Worm (Caenorhabditis elegans) whole organism, late embryonic: ENCODE results near the gene nhr-115.

ENCODE experiments used
- C08G9.2 ChIP-seq: sonication (generic microtip); optimal IDR thresholded peaks from 2 replicates; lab custom pipeline; 2016; ENCODE audit warnings: mild to moderate bottlenecking, missing genetic modification characterization, moderate library complexity, missing compliant biosample characterization
- C38D4.7 ChIP-seq: fragments of 200-800 bp; sonication (Bioruptor generic); optimal IDR thresholded peaks from 2 replicates; lab custom pipeline; 2018; ENCODE audit warnings: mild to moderate bottlenecking, missing genetic modification characterization, moderate library complexity, missing compliant biosample characterization
- F13H6.1 ChIP-seq: sonication (generic microtip); optimal IDR thresholded peaks from 2 replicates; lab custom pipeline; 2016; ENCODE audit warnings: missing genetic modification characterization, missing compliant biosample characterization
- K09A11.1 ChIP-seq: sonication (generic microtip); optimal IDR thresholded peaks from 2 replicates; lab custom pipeline; 2017; ENCODE audit warnings: antibody characterized with exemption, mild to moderate bottlenecking, missing genetic modification characterization, missing compliant biosample characterization; ENCODE audit not compliant: insufficient read depth
- T23F11.4 ChIP-seq: fragments of 200-800 bp; sonication (Bioruptor generic); optimal IDR thresholded peaks from 2 replicates; lab custom pipeline; 2018; ENCODE audit warnings: mild to moderate bottlenecking, missing genetic modification characterization, missing compliant biosample characterization
- Y22D7AL.16 ChIP-seq: sonication (generic microtip); optimal IDR thresholded peaks from 2 replicates; lab custom pipeline; 2016; ENCODE audit warnings: missing genetic modification characterization, missing compliant biosample characterization
- ceh-14 ChIP-seq: sonication (generic microtip); optimal IDR thresholded peaks from 2 replicates; lab custom pipeline; 2016; ENCODE audit warnings: missing genotype, missing genetic modification characterization, missing compliant biosample characterization
- ceh-2 ChIP-seq: sonication (generic microtip); optimal IDR thresholded peaks from 2 replicates; lab custom pipeline; 2016; ENCODE audit warnings: missing genotype, missing genetic modification characterization, missing compliant biosample characterization
- ceh-22 ChIP-seq: sonication (generic microtip); optimal IDR thresholded peaks from 2 replicates; lab custom pipeline; 2017; ENCODE audit warnings: missing biosample characterization, missing genetic modification characterization
- ceh-45 ChIP-seq: fragments of 200-800 bp; sonication (Bioruptor generic); IDR thresholded peaks from 2 replicates; pipeline ENCODE4 v1.3.6; 2022; ENCODE audit warnings: missing genetic modification reagents, missing genetic modification characterization, missing compliant biosample characterization
- ceh-48 ChIP-seq: sonication (generic microtip); optimal IDR thresholded peaks from 2 replicates; lab custom pipeline; 2016; ENCODE audit warnings: missing genetic modification characterization, inconsistent platforms, missing compliant biosample characterization
- ceh-9 ChIP-seq: sonication (generic microtip); optimal IDR thresholded peaks from 2 replicates; lab custom pipeline; 2016; ENCODE audit warnings: mild to moderate bottlenecking, missing genetic modification characterization, inconsistent platforms, missing compliant biosample characterization
- dmd-4 ChIP-seq: sonication (generic microtip); optimal IDR thresholded peaks from 2 replicates; lab custom pipeline; 2016; ENCODE audit warnings: borderline replicate concordance, missing genetic modification characterization, missing compliant biosample characterization
- dve-1 ChIP-seq: sonication (generic microtip); optimal IDR thresholded peaks from 2 replicates; lab custom pipeline; 2017; ENCODE audit warnings: antibody characterized with exemption, mild to moderate bottlenecking, missing genetic modification characterization, missing compliant biosample characterization
- elt-2 ChIP-seq: sonication (generic microtip); optimal IDR thresholded peaks from 2 replicates; lab custom pipeline; 2016; ENCODE audit warnings: missing genetic modification reagents, missing genetic modification characterization, missing compliant biosample characterization
- elt-4 ChIP-seq: sonication (generic microtip); optimal IDR thresholded peaks from 2 replicates; lab custom pipeline; 2016; ENCODE audit warnings: missing genetic modification characterization, missing compliant biosample characterization
- eyg-1 ChIP-seq: sonication (generic microtip); optimal IDR thresholded peaks from 2 replicates; lab custom pipeline; 2016; ENCODE audit warnings: missing genotype, missing genetic modification characterization, missing compliant biosample characterization
- fax-1 ChIP-seq: sonication (generic microtip); optimal IDR thresholded peaks from 2 replicates; lab custom pipeline; 2016; ENCODE audit warnings: missing genotype, missing genetic modification characterization, missing compliant biosample characterization
- fkh-10 ChIP-seq: fragments of 150-350 bp; optimal IDR thresholded peaks from 2 replicates; lab custom pipeline; 2014; ENCODE audit warnings: missing biosample characterization, missing genetic modification reagents, missing genetic modification characterization
- gmeb-2 ChIP-seq: sonication (generic microtip); optimal IDR thresholded peaks from 2 replicates; lab custom pipeline; 2016; ENCODE audit warnings: missing genetic modification characterization, inconsistent platforms, missing compliant biosample characterization
- hlh-13 ChIP-seq: fragments of 200-800 bp; sonication (Bioruptor generic); optimal IDR thresholded peaks from 2 replicates; lab custom pipeline; 2018; ENCODE audit warnings: mild to moderate bottlenecking, missing genetic modification characterization, missing compliant biosample characterization
- hlh-6 ChIP-seq: sonication (generic microtip); optimal IDR thresholded peaks from 2 replicates; lab custom pipeline; 2016; ENCODE audit warnings: missing genotype, missing genetic modification characterization, missing compliant biosample characterization
- hlh-8 ChIP-seq: sonication (generic microtip); optimal IDR thresholded peaks from 2 replicates; lab custom pipeline; 2016; ENCODE audit warnings: missing genotype, missing genetic modification characterization, missing compliant biosample characterization
- lin-11 ChIP-seq: fragments of 200-800 bp; sonication (Bioruptor generic); optimal IDR thresholded peaks from 2 replicates; lab custom pipeline; 2018; ENCODE audit warnings: mild to moderate bottlenecking, missing genetic modification characterization, missing compliant biosample characterization
- madf-2 ChIP-seq: sonication (generic microtip); optimal IDR thresholded peaks from 2 replicates; lab custom pipeline; 2017; ENCODE audit warnings: missing genetic modification characterization, missing compliant biosample characterization
- mec-3 ChIP-seq: sonication (generic microtip); optimal IDR thresholded peaks from 2 replicates; lab custom pipeline; 2016; ENCODE audit warnings: borderline replicate concordance, missing genetic modification characterization, missing compliant biosample characterization
- nhr-11 ChIP-seq: fragments of 150-350 bp; optimal IDR thresholded peaks from 2 replicates; lab custom pipeline; 2014; ENCODE audit warnings: missing biosample characterization, missing genetic modification characterization
- nhr-232 ChIP-seq: sonication (generic microtip); optimal IDR thresholded peaks from 2 replicates; lab custom pipeline; 2016; ENCODE audit warnings: missing genetic modification characterization, missing compliant biosample characterization
- odd-2 ChIP-seq: sonication (generic microtip); optimal IDR thresholded peaks from 2 replicates; lab custom pipeline; 2017; ENCODE audit warnings: antibody characterized with exemption, mild to moderate bottlenecking, missing genetic modification characterization, missing compliant biosample characterization
- pax-1 ChIP-seq: fragments of 150-350 bp; optimal IDR thresholded peaks from 2 replicates; lab custom pipeline; 2014; ENCODE audit warnings: missing biosample characterization, missing genetic modification characterization
- pros-1 ChIP-seq: fragments of 150-350 bp; optimal IDR thresholded peaks from 2 replicates; lab custom pipeline; 2014; ENCODE audit warnings: missing biosample characterization, missing genetic modification reagents, missing genetic modification characterization
- ref-2 ChIP-seq: sonication (generic microtip); optimal IDR thresholded peaks from 2 replicates; lab custom pipeline; 2016; ENCODE audit warnings: missing genetic modification characterization, missing compliant biosample characterization
- rnt-1 ChIP-seq: sonication (generic microtip); optimal IDR thresholded peaks from 2 replicates; lab custom pipeline; 2016; ENCODE audit warnings: missing genetic modification characterization, missing compliant biosample characterization
- sox-2 ChIP-seq: fragments of 200-800 bp; sonication (Bioruptor generic); IDR thresholded peaks from 2 replicates; pipeline ENCODE4 v1.3.6; 2022; ENCODE audit warnings: missing genetic modification reagents, missing genetic modification characterization, missing compliant biosample characterization
- tbx-7 ChIP-seq: sonication (generic microtip); optimal IDR thresholded peaks from 2 replicates; lab custom pipeline; 2016; ENCODE audit warnings: missing genotype, missing genetic modification characterization, missing compliant biosample characterization
- ttx-3 ChIP-seq: sonication (generic microtip); optimal IDR thresholded peaks from 2 replicates; lab custom pipeline; 2016; ENCODE audit warnings: missing genetic modification reagents, missing genetic modification characterization, missing compliant biosample characterization
- unc-42 ChIP-seq: sonication (generic microtip); optimal IDR thresholded peaks from 2 replicates; lab custom pipeline; 2016; ENCODE audit warnings: missing genotype, missing genetic modification characterization, missing compliant biosample characterization
- unc-86 ChIP-seq: sonication (generic microtip); optimal IDR thresholded peaks from 2 replicates; lab custom pipeline; 2016; ENCODE audit warnings: missing genetic modification characterization, missing compliant biosample characterization

The nhr-115 gene

ce11 chrV:2338538-2338937 lies 46.2 kb downstream of the nhr-115 start, which contains the start of gene irld-29:
Gene irld-29, minus strand, starts transcription at chrV:2338638.
- no peak for TF ChIP-seq unc-86 (tag; lab: Kevin White, UChicago)
- no peak for TF ChIP-seq ref-2 (tag; lab: Kevin White, UChicago)
- TF ChIP-seq hlh-6, result no peak
- TF ChIP-seq fkh-10 (GFP tag; lab: Kevin White, UChicago), result no peak
- TF ChIP-seq eyg-1 (tag; lab: Kevin White, UChicago), result no peak
- no peak for TF ChIP-seq tbx-7 (tag; lab: Kevin White, UChicago)
- TF ChIP-seq nhr-232, result no peak
- no peak for TF ChIP-seq lin-11
- TF ChIP-seq elt-4 (tag; lab: Kevin White, UChicago), result no peak
- TF ChIP-seq madf-2 (tag; lab: Kevin White, UChicago), result no peak
- no peak for TF ChIP-seq dve-1 (tag; lab: Kevin White, UChicago)
- no peak for TF ChIP-seq ceh-9
- no peak for TF ChIP-seq ceh-2 (tag; lab: Kevin White, UChicago)
- no peak for TF ChIP-seq Y22D7AL.16
- no peak for TF ChIP-seq unc-42 (tag; lab: Kevin White, UChicago)
- no peak for TF ChIP-seq F13H6.1 (tag; lab: Kevin White, UChicago)
- no peak for TF ChIP-seq fax-1 (tag; lab: Kevin White, UChicago)

DNA sequence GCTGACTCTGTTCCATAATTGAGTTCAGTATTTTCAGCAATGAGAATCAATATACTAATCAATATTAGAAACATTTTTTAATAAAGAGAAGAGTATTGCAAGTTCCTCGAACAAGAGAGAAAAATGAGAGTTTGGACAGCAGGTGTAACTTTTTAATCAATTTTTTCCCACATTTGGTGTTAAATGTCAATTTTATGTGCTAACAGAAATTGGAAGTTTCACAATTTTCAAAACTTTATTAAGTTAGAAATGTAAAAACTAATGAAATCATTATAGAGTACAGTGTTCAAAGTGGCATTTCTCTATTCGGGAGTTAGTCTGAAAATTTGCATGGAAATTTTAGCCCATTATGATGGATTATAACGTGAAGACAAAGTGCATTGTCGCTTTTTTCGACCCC lies 48.9 kb downstream of the nhr-115 start, which contains the start of gene irld-30:
Gene irld-30 (minus strand): TSS at position 101 of the 400 bp plus-strand sequence.
- TF ChIP-seq ceh-45 (GFP tag; lab: Robert Waterston, UW) (no peak), pros-1 (no peak), C38D4.7 (no peak), K09A11.1 (tag; lab: Kevin White, UChicago) (no peak), nhr-232 (no peak), hlh-13 (GFP tag; lab: Kevin White, UChicago) (no peak), pax-1 (tag; lab: Kevin White, UChicago) (no peak), mec-3 (tag; lab: Kevin White, UChicago) (no peak), tbx-7 (tag; lab: Kevin White, UChicago) (no peak), gmeb-2 (tag; lab: Kevin White, UChicago) (no peak), ceh-48 (tag; lab: Kevin White, UChicago) (no peak), unc-86 (tag; lab: Kevin White, UChicago) (no peak), odd-2 (no peak), ceh-22 (tag; lab: Kevin White, UChicago) (no peak), elt-2 (tag; lab: Kevin White, UChicago) (no peak), hlh-8 (tag; lab: Kevin White, UChicago) (no peak), eyg-1 (tag; lab: Kevin White, UChicago) (no peak), ceh-9 (no peak), dmd-4 (tag; lab: Kevin White, UChicago) (no peak), T23F11.4 (no peak)

DNA sequence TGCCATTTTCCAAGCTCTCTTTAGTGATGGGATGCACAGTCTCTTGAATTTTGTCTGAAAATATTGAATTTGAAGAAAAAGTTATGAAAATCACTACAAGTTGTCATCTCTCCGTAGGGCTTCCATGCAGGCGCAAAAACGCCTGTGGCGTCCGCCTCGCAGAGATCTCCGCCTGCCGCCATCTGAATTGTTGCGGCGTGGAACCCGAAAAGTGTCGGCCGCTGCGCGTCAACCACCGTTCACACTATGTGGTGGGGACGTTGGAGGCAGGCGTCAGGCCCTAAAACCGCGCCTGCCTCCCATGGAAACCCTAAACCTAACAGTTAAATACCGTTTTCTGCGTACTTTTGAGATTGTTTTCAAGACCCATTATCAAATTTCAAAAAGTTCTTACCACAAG lies 49.7 kb downstream of the nhr-115 start:
- TF ChIP-seq K09A11.1 (tag; lab: Kevin White, UChicago), result no peak
- no peak for TF ChIP-seq ref-2 (tag; lab: Kevin White, UChicago)
- TF ChIP-seq ceh-14 (tag; lab: Kevin White, UChicago), result no peak
- no peak for TF ChIP-seq ceh-2 (tag; lab: Kevin White, UChicago)
- TF ChIP-seq C08G9.2 (tag; lab: Kevin White, UChicago), result no peak
- no peak for TF ChIP-seq mec-3 (tag; lab: Kevin White, UChicago)
- TF ChIP-seq ttx-3 (tag; lab: Kevin White, UChicago), result no peak

ce11 chrV:2343572-2343971 lies 51.2 kb downstream of the nhr-115 start:
- TF ChIP-seq pax-1 (tag; lab: Kevin White, UChicago), result no peak
- no peak for TF ChIP-seq sox-2 (GFP tag; lab: Robert Waterston, UW)
- TF ChIP-seq nhr-11 (tag; lab: Kevin White, UChicago), result no peak
- TF ChIP-seq elt-4 (tag; lab: Kevin White, UChicago), result no peak
- no peak for TF ChIP-seq fkh-10 (GFP tag; lab: Kevin White, UChicago)
- no peak for TF ChIP-seq ceh-14 (tag; lab: Kevin White, UChicago)
- TF ChIP-seq rnt-1 (tag; lab: Kevin White, UChicago), result no peak
- no peak for TF ChIP-seq ceh-2 (tag; lab: Kevin White, UChicago)
- no peak for TF ChIP-seq C08G9.2 (tag; lab: Kevin White, UChicago)
- TF ChIP-seq hlh-13 (GFP tag; lab: Kevin White, UChicago), result no peak
- TF ChIP-seq unc-42 (tag; lab: Kevin White, UChicago), result no peak
